Worm (Caenorhabditis elegans) whole organism, L3 larva: Measurements from ENCODE around the gene isy-1.

ENCODE experiments used
- ama-1 ChIP-seq: fragments of 150-350 bp; optimal IDR thresholded peaks from 2 replicates; lab custom pipeline; 2018
- elt-2 ChIP-seq: sonication (generic microtip); optimal IDR thresholded peaks from 2 replicates; lab custom pipeline; 2016; ENCODE audit warnings: missing genetic modification reagents, mild to moderate bottlenecking, missing genetic modification characterization, missing compliant biosample characterization
- hmg-11 ChIP-seq: sonication (generic microtip); optimal IDR thresholded peaks from 2 replicates; lab custom pipeline; 2016; ENCODE audit warnings: missing genetic modification characterization, missing compliant biosample characterization
- nhr-76 ChIP-seq: fragments of 150-350 bp; sonication (generic microtip); optimal IDR thresholded peaks from 5 replicates; lab custom pipeline; 2014; ENCODE audit warnings: missing biosample characterization, missing genetic modification characterization

DNA sequence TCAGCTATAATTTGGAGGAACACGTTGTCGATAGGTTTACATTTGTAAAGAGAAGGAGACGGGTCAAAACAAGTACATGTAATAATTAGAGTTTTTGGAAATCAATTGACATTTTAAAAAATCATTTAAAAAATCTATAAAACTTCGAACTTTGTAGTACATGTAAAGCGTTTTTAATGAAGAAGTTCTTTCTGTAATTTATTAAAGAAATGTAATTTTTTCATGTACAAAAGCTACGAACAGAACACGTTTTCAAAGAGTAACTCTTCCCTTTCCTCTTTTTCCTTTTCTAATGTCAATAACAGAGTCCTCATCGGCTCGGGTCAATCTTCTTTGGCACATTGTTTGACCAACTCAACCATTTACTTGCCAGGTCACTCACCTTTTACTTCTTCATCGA, 43.3 kb upstream of the isy-1 start, which contains the start of gene C45B11.6:
- no peak for TF ChIP-seq elt-2
- TF ChIP-seq nhr-76 (tag; lab: Kevin White, UChicago), result no peak
- no peak for TF ChIP-seq hmg-11
- TF ChIP-seq ama-1, result no peak
